Worm (Caenorhabditis elegans) whole organism, L4 larva: ENCODE measurements around the gene ins-20.

Experiments used
- D1046.2 ChIP-seq: fragments of 200-800 bp; sonication (Bioruptor generic); IDR thresholded peaks from 2 replicates; pipeline ENCODE4 v1.3.6; 2022; ENCODE audit warnings: missing genetic modification characterization, missing compliant biosample characterization
- F26F4.8 ChIP-seq: fragments of 200-800 bp; sonication (Bioruptor generic); conservative IDR thresholded peaks from 2 replicates; pipeline ENCODE4 v1.3.6; 2022; ENCODE audit warnings: missing genetic modification characterization, missing compliant biosample characterization
- F49E8.2 ChIP-seq: sonication (generic microtip); optimal IDR thresholded peaks from 2 replicates; lab custom pipeline; 2016; ENCODE audit warnings: missing compliant biosample characterization, mild to moderate bottlenecking, missing genetic modification characterization, borderline replicate concordance
- T26A8.4 ChIP-seq: fragments of 200-800 bp; sonication (Bioruptor generic); IDR thresholded peaks from 2 replicates; pipeline ENCODE4 v1.3.6; 2022; ENCODE audit warnings: missing genetic modification characterization, missing compliant biosample characterization
- Y48G9A.11 ChIP-seq: fragments of 200-800 bp; sonication (Bioruptor generic); IDR thresholded peaks from 2 replicates; pipeline ENCODE4 v1.3.6; 2022; ENCODE audit warnings: missing genetic modification reagents, missing genetic modification characterization, missing compliant biosample characterization
- Y5F2A.4 ChIP-seq: fragments of 200-800 bp; sonication (Bioruptor generic); optimal IDR thresholded peaks from 2 replicates; lab custom pipeline; 2018; ENCODE audit warnings: mild to moderate bottlenecking, missing genetic modification characterization, missing compliant biosample characterization
- aha-1 ChIP-seq: fragments of 150-350 bp; peaks from one replicate; lab custom pipeline; 2014; ENCODE audit warnings: missing biosample characterization, missing genetic modification characterization
- arid-1 ChIP-seq: fragments of 200-800 bp; sonication (Bioruptor generic); conservative IDR thresholded peaks from 2 replicates; pipeline ENCODE4 v1.3.6; 2022; ENCODE audit warnings: missing genetic modification reagents, missing genetic modification characterization, missing compliant biosample characterization
- attf-4 ChIP-seq: sonication (generic microtip); optimal IDR thresholded peaks from 3 replicates; lab custom pipeline; 2017; ENCODE audit warnings: missing biosample characterization, missing genetic modification characterization
- ceh-82 ChIP-seq: sonication (generic microtip); optimal IDR thresholded peaks from 2 replicates; lab custom pipeline; 2017; ENCODE audit warnings: missing biosample characterization, missing genetic modification characterization
- daf-16 ChIP-seq, 3 experiments: sonication (generic microtip); optimal IDR thresholded peaks; 2 replicates each; lab custom pipeline; 2016 to 2017; ENCODE audit warnings: missing genetic modification characterization in 3 of 3, missing genetic modification reagents in 3 of 3, mild to moderate bottlenecking in 2 of 3, missing compliant biosample characterization in 2 of 3, missing biosample characterization in 1 of 3, moderate library complexity in 1 of 3
- dmd-6 ChIP-seq: fragments of 200-800 bp; sonication (Bioruptor generic); IDR thresholded peaks from 2 replicates; pipeline ENCODE4 v1.3.6; 2022; ENCODE audit warnings: missing genetic modification reagents, missing genetic modification characterization, missing compliant biosample characterization
- dmd-8 ChIP-seq: fragments of 200-800 bp; sonication (Bioruptor generic); IDR thresholded peaks from 2 replicates; pipeline ENCODE4 v1.3.6; 2022; ENCODE audit warnings: missing genetic modification characterization, missing compliant biosample characterization
- dpl-1 ChIP-seq: fragments of 150-350 bp; optimal IDR thresholded peaks from 2 replicates; lab custom pipeline; 2014; ENCODE audit warnings: missing biosample characterization, missing genetic modification reagents, missing genetic modification characterization
- dve-1 ChIP-seq: sonication (generic microtip); optimal IDR thresholded peaks from 2 replicates; lab custom pipeline; 2017; ENCODE audit warnings: antibody characterized with exemption, mild to moderate bottlenecking, missing genetic modification characterization, missing compliant biosample characterization; ENCODE audit not compliant: insufficient read depth
- egl-43 ChIP-seq: fragments of 200-800 bp; sonication (Bioruptor generic); IDR thresholded peaks from 2 replicates; pipeline ENCODE4 v1.3.6; 2022; ENCODE audit warnings: missing genetic modification reagents, missing genetic modification characterization, missing compliant biosample characterization
- hif-1 ChIP-seq, 2 experiments: sonication (generic microtip); optimal IDR thresholded peaks; 2 replicates each; lab custom pipeline; 2016 to 2017; ENCODE audit warnings: missing compliant biosample characterization in 2 of 2, missing genetic modification characterization in 2 of 2, missing genetic modification reagents in 2 of 2, missing genotype in 2 of 2, mild to moderate bottlenecking in 1 of 2
- hlh-11 ChIP-seq: fragments of 200-800 bp; sonication (Bioruptor generic); optimal IDR thresholded peaks from 2 replicates; lab custom pipeline; 2018; ENCODE audit warnings: mild to moderate bottlenecking, missing genetic modification characterization, missing compliant biosample characterization
- hlh-30 ChIP-seq: sonication (generic microtip); optimal IDR thresholded peaks from 2 replicates; lab custom pipeline; 2017; ENCODE audit warnings: antibody characterized with exemption, mild to moderate bottlenecking, missing genetic modification characterization, missing compliant biosample characterization; ENCODE audit not compliant: insufficient read depth
- lim-7 ChIP-seq: fragments of 200-800 bp; sonication (Bioruptor generic); IDR thresholded peaks from 2 replicates; pipeline ENCODE4 v1.3.6; 2022; ENCODE audit warnings: missing genetic modification characterization, missing compliant biosample characterization
- lin-1 ChIP-seq: fragments of 200-800 bp; sonication (Bioruptor generic); IDR thresholded peaks from 2 replicates; pipeline ENCODE4 v1.3.6; 2022; ENCODE audit warnings: missing genetic modification reagents, missing genetic modification characterization, missing compliant biosample characterization
- lin-13 ChIP-seq: fragments of 150-350 bp; optimal IDR thresholded peaks from 2 replicates; lab custom pipeline; 2014; ENCODE audit warnings: missing biosample characterization, missing genetic modification reagents, missing genetic modification characterization
- lin-38 ChIP-seq: fragments of 200-800 bp; sonication (Bioruptor generic); IDR thresholded peaks from 2 replicates; pipeline ENCODE4 v1.3.6; 2022; ENCODE audit warnings: missing genetic modification reagents, missing genetic modification characterization, missing compliant biosample characterization
- lsy-2 ChIP-seq, 2 experiments: fragments of 150-350 bp in 1 of 2; sonication (generic microtip) in 1 of 2; optimal IDR thresholded peaks; 2 replicates each; lab custom pipeline; 2014 to 2017; ENCODE audit warnings: missing biosample characterization in 2 of 2, missing genetic modification characterization in 2 of 2
- madf-5 ChIP-seq, 2 experiments: fragments of 200-800 bp; sonication (Bioruptor generic); IDR thresholded peaks; 2 replicates each; pipeline ENCODE4 v1.3.6; 2022; ENCODE audit warnings: missing compliant biosample characterization in 2 of 2, missing genetic modification characterization in 2 of 2
- mep-1 ChIP-seq: fragments of 150-350 bp; sonication (generic microtip); optimal IDR thresholded peaks from 3 replicates; lab custom pipeline; 2014; ENCODE audit warnings: missing biosample characterization, missing genetic modification characterization
- nhr-10 ChIP-seq: fragments of 150-350 bp; optimal IDR thresholded peaks from 2 replicates; lab custom pipeline; 2014; ENCODE audit warnings: missing biosample characterization, missing genetic modification characterization
- nhr-102 ChIP-seq: sonication (generic microtip); optimal IDR thresholded peaks from 2 replicates; lab custom pipeline; 2016; ENCODE audit warnings: mild to moderate bottlenecking, missing genetic modification characterization, moderate library complexity, missing compliant biosample characterization
- nhr-28 ChIP-seq: fragments of 150-350 bp; optimal IDR thresholded peaks from 2 replicates; lab custom pipeline; 2014; ENCODE audit warnings: missing biosample characterization, missing genetic modification characterization
- nhr-48 ChIP-seq: sonication (generic microtip); optimal IDR thresholded peaks from 2 replicates; lab custom pipeline; 2016; ENCODE audit warnings: mild to moderate bottlenecking, missing genetic modification characterization, missing compliant biosample characterization
- nhr-6 ChIP-seq: fragments of 150-350 bp; optimal IDR thresholded peaks from 2 replicates; lab custom pipeline; 2014; ENCODE audit warnings: missing biosample characterization, missing genetic modification characterization
- nhr-77 ChIP-seq: fragments of 150-350 bp; optimal IDR thresholded peaks from 2 replicates; lab custom pipeline; 2014; ENCODE audit warnings: missing biosample characterization, missing genetic modification characterization
- pha-4 ChIP-seq, 2 experiments: fragments of 150-350 bp in 1 of 2; fragments of 200-800 bp in 1 of 2; sonication (Bioruptor generic) in 1 of 2; IDR thresholded peaks in 1 of 2; optimal IDR thresholded peaks in 1 of 2; 2 replicates each; pipeline versions ENCODE4 v1.3.6 to Lab custom; 2014 to 2022; ENCODE audit warnings: missing genetic modification characterization in 2 of 2, missing genetic modification reagents in 2 of 2, missing biosample characterization in 1 of 2, missing compliant biosample characterization in 1 of 2
- php-3 ChIP-seq: fragments of 200-800 bp; sonication (Bioruptor generic); IDR thresholded peaks from 2 replicates; pipeline ENCODE4 v1.3.6; 2022; ENCODE audit warnings: missing genetic modification reagents, missing genetic modification characterization, missing compliant biosample characterization
- sdz-12 ChIP-seq: fragments of 200-800 bp; sonication (Bioruptor generic); optimal IDR thresholded peaks from 2 replicates; lab custom pipeline; 2018; ENCODE audit warnings: mild to moderate bottlenecking, missing genetic modification characterization, missing compliant biosample characterization
- set-16 ChIP-seq: fragments of 200-800 bp; sonication (Bioruptor generic); IDR thresholded peaks from 2 replicates; pipeline ENCODE4 v1.3.6; 2022; ENCODE audit warnings: missing genetic modification reagents, missing genetic modification characterization, missing compliant biosample characterization
- snpc-1.2 ChIP-seq: fragments of 200-800 bp; sonication (Bioruptor generic); IDR thresholded peaks from 2 replicates; pipeline ENCODE4 v1.3.6; 2022; ENCODE audit warnings: missing genetic modification reagents, missing genetic modification characterization, missing compliant biosample characterization
- tag-97 ChIP-seq: fragments of 200-800 bp; sonication (Bioruptor generic); IDR thresholded peaks from 2 replicates; pipeline ENCODE4 v1.3.6; 2022; ENCODE audit warnings: missing genetic modification characterization, missing compliant biosample characterization
- unc-39 ChIP-seq: sonication (generic microtip); optimal IDR thresholded peaks from 2 replicates; lab custom pipeline; 2017; ENCODE audit warnings: missing biosample characterization, missing genetic modification characterization
- vab-7 ChIP-seq: fragments of 200-800 bp; sonication (Bioruptor generic); IDR thresholded peaks from 2 replicates; pipeline ENCODE4 v1.3.6; 2022; ENCODE audit warnings: missing genetic modification reagents, missing genetic modification characterization, missing compliant biosample characterization
- zip-2 ChIP-seq: fragments of 150-350 bp; optimal IDR thresholded peaks from 2 replicates; lab custom pipeline; 2014; ENCODE audit warnings: missing biosample characterization, missing genetic modification characterization

ins-20 gene

DNA sequence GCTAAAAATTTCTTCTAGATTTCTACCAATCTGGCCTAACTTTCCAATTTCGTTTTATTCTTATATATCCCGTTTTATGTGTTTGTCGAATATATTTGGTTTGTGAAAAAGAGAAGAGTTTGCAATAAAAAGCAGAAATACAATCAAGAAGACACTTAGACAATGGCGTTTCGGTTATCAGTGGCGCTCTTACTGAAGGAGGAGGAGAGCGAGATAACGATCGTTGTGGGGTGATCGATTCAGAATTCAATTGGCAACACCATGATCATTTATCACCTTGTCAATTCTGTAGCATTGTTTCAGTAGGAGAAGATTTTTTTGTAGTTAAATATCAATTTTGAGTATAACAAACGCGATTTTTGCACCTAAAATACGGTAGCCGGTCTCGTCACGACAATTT, 38.9 kb downstream of the ins-20 start (continued):
- TF ChIP-seq nhr-10 (tag; lab: Kevin White, UChicago), result peak; percentile 22
- TF ChIP-seq nhr-28, result peak; percentile 82
- TF ChIP-seq T26A8.4 (GFP tag; lab: Robert Waterston, UW), result no peak
- TF ChIP-seq nhr-6, result no peak
- peak; percentile 62 for TF ChIP-seq hlh-11
- peak in 1 of 2 experiments; percentile 8 for TF ChIP-seq lsy-2 (tag; optimal IDR thresholded peaks at IDR 0.05; lab: Kevin White, UChicago)
- no peak for TF ChIP-seq unc-39 (tag; lab: Kevin White, UChicago)
- TF ChIP-seq egl-43 (GFP tag; lab: Robert Waterston, UW), result no peak
- TF ChIP-seq dmd-6 (GFP tag; lab: Robert Waterston, UW), result peak; percentile 71
- TF ChIP-seq D1046.2 (GFP tag; lab: Robert Waterston, UW), result no peak
- no peak for TF ChIP-seq vab-7 (GFP tag; lab: Robert Waterston, UW)
- TF ChIP-seq lin-13 (GFP tag; lab: Kevin White, UChicago), result no peak
- TF ChIP-seq zip-2 (tag; lab: Kevin White, UChicago), result no peak
- no peak for TF ChIP-seq mep-1 (tag; lab: Kevin White, UChicago)
- TF ChIP-seq dve-1 (tag; lab: Kevin White, UChicago), result peak; percentile 73
- peak; percentile 26 for TF ChIP-seq nhr-48 (tag; lab: Kevin White, UChicago)
- TF ChIP-seq attf-4 (tag; lab: Kevin White, UChicago), result no peak
- peak; percentile 54; the same call in 1 of the 2 replicates for TF ChIP-seq php-3 (GFP tag; lab: Robert Waterston, UW)
- TF ChIP-seq nhr-77 (tag; lab: Kevin White, UChicago), result peak; percentile 31

DNA sequence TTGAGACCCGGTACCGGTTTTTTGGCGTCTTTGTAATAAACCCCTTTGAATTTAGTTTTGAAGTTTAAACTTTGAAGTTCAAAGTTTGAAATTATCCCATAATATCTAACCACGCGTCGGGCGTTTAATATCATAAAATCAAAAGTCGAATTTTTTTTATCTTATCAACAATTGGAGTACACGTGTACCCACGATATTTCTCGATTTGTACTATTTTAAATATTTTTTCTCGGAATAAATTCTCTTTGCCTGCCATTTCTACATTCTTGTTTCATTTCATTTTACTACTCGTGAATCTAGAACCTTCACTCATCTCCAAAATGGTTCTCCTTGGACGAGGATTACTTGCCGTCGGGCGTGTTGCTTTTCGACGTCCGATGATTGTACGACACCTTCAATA, 39.5 kb downstream of the ins-20 start, which contains the start of gene gldc-1:
Gene gldc-1 (plus strand): TSS at position 301 of the 400 bp plus-strand sequence.
- no peak for TF ChIP-seq hlh-30 (tag; lab: Kevin White, UChicago)
- TF ChIP-seq daf-16 (GFP tag; optimal IDR thresholded peaks at IDR 0.05; lab: Kevin White, UChicago), result no peak
- peak; percentile 29 for TF ChIP-seq daf-16 (tag; optimal IDR thresholded peaks at IDR 0.05; lab: Kevin White, UChicago)
- TF ChIP-seq hif-1 (tag; optimal IDR thresholded peaks at IDR 0.05; lab: Kevin White, UChicago), result no peak
- TF ChIP-seq dmd-6 (GFP tag; lab: Robert Waterston, UW), result peak; percentile 47
- no peak for TF ChIP-seq tag-97
- TF ChIP-seq nhr-48 (tag; lab: Kevin White, UChicago), result peak; percentile 2
- no peak for TF ChIP-seq sdz-12 (GFP tag; lab: Kevin White, UChicago)
- TF ChIP-seq, all 104 proteins: peak for 3

DNA sequence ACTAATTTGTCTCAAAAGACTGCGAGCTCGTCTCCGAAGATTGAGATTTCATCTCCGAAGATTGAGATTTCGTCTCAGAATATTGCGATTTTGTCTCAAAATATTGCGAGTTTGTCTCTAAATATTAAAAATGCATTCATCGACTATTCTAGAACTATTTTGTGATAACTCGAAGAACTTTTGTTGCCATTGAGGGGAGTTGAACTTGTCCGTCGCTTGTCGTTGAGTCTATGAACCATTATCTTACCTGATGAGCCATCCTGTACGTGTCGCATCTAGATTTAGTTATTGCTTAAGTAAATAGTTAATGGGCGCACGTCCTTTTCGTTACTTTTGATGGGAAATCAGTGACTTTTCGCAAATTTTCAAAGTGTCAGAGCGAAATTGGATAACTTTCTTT, 43.9 kb downstream of the ins-20 start:
- TF ChIP-seq lin-38 (GFP tag; lab: Robert Waterston, UW) (peak; percentile 65), dmd-8 (GFP tag; lab: Robert Waterston, UW) (0 out of 2 replicates have a peak, but pooled peaks have one; percentile 63), F26F4.8 (0 out of 2 replicates have a peak, but pooled peaks have one; percentile 31), snpc-1.2 (GFP tag; lab: Robert Waterston, UW) (peak; percentile 65; the same call in 1 of the 2 replicates), arid-1 (GFP tag; lab: Robert Waterston, UW) (0 out of 2 replicates have a peak, but pooled peaks have one; percentile 43), lim-7 (GFP tag; lab: Robert Waterston, UW) (0 out of 2 replicates have a peak, but pooled peaks have one; percentile 58), egl-43 (GFP tag; lab: Robert Waterston, UW) (0 out of 2 replicates have a peak, but pooled peaks have one; percentile 15), lin-1 (GFP tag; lab: Robert Waterston, UW) (0 out of 2 replicates have a peak, but pooled peaks have one; percentile 23), Y48G9A.11 (GFP tag; lab: Robert Waterston, UW) (peak; percentile 49; the same call in 1 of the 2 replicates), D1046.2 (GFP tag; lab: Robert Waterston, UW) (peak; percentile 67; the same call in 1 of the 2 replicates), madf-5 (GFP tag; IDR thresholded peaks at IDR 0.05; lab: Robert Waterston, UW) (0 out of 4 replicates have a peak, but pooled peaks of 1 of the 2 experiments have one; percentile 26)
- TF ChIP-seq, all 104 proteins: peak for 11; not testable (repeated sequence) for 93

DNA sequence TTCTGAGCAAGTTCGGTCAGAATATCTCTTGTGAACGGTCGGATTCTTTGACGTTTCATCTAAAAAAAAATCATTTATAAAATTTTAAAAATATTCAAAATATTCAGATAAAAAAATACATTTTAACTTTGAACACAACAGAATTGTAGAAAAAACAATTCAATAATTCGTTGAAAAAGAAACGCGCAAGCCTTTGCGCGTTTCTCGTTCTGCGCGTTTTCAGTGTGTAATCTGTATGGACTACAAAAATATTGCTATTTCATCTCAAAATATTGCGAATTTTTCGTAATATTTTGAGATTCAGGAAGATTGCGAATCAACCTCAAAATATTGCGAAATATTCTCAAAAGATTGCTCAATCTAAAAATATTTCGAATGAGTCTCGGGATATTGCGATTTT, 45.3 kb downstream of the ins-20 start, which contains the start of gene R12C12.7:
Gene R12C12.7 (minus strand): TSS at position 59 of the 400 bp plus-strand sequence.
- TF ChIP-seq aha-1 (tag; lab: Kevin White, UChicago), result no peak
- TF ChIP-seq ceh-82 (tag; lab: Kevin White, UChicago), result no peak
- peak; percentile 76 for TF ChIP-seq nhr-28
- TF ChIP-seq nhr-77 (tag; lab: Kevin White, UChicago), result no peak
- no peak for TF ChIP-seq mep-1 (tag; lab: Kevin White, UChicago)
- TF ChIP-seq Y5F2A.4 (GFP tag; lab: Kevin White, UChicago), result no peak
- TF ChIP-seq F26F4.8, result no peak
- peak in 1 of 2 experiments; percentile 55 for TF ChIP-seq lsy-2 (tag; optimal IDR thresholded peaks at IDR 0.05; lab: Kevin White, UChicago)
- peak; percentile 30 for TF ChIP-seq hlh-30 (tag; lab: Kevin White, UChicago)
- no peak for TF ChIP-seq sdz-12 (GFP tag; lab: Kevin White, UChicago)
- peak; percentile 18 for TF ChIP-seq dve-1 (tag; lab: Kevin White, UChicago)
- no peak for TF ChIP-seq hif-1 (tag; optimal IDR thresholded peaks at IDR 0.05; lab: Kevin White, UChicago)
- TF ChIP-seq dpl-1 (GFP tag; lab: Kevin White, UChicago), result peak; percentile 51
- TF ChIP-seq F49E8.2 (tag; lab: Kevin White, UChicago), result no peak
- TF ChIP-seq nhr-102 (tag; lab: Kevin White, UChicago), result no peak
- no peak for TF ChIP-seq set-16 (GFP tag; lab: Robert Waterston, UW)
- TF ChIP-seq pha-4 (GFP tag; IDR thresholded peaks at IDR 0.05; lab: Robert Waterston, UW), result no peak
- no peak for TF ChIP-seq pha-4 (tag; optimal IDR thresholded peaks at IDR 0.05; lab: Kevin White, UChicago)
